Worm (Caenorhabditis elegans): ENCODE measurements around the gene Y54G9A.9.

Gene Y54G9A.9

ce11 chrII:13737751-13738525 is 8.4 kb downstream of the Y54G9A.9 start:
- TF ChIP-seq elt-2 (tag; optimal IDR thresholded peaks at IDR 0.05) (peak; percentile 25), pha-4 (tag; optimal IDR thresholded peaks at IDR 0.05) (no peak), pha-2 (tag; optimal IDR thresholded peaks at IDR 0.05) (no peak), ceh-31 (tag; optimal IDR thresholded peaks at IDR 0.05) (peak; percentile 3), lin-11 (tag; optimal IDR thresholded peaks at IDR 0.05) (no peak), ceh-34 (tag; optimal IDR thresholded peaks at IDR 0.05) (no peak), pag-3 (tag; optimal IDR thresholded peaks at IDR 0.05; ENCODE audit: borderline replicate concordance) (no peak), ama-1 (optimal IDR thresholded peaks at IDR 0.05) (no peak), nfya-1 (tag; optimal IDR thresholded peaks at IDR 0.05) (no peak), ahr-1 (tag; optimal IDR thresholded peaks at IDR 0.05) (no peak), C08G9.2 (tag; optimal IDR thresholded peaks at IDR 0.05) (no peak), zip-5 (tag; optimal IDR thresholded peaks at IDR 0.05) (no peak), ets-4 (tag; optimal IDR thresholded peaks at IDR 0.05) (no peak), ztf-16 (tag; optimal IDR thresholded peaks at IDR 0.05) (no peak), hlh-30 (tag; optimal IDR thresholded peaks at IDR 0.05; ENCODE audit: insufficient read depth) (peak; percentile 74), che-1 (tag; optimal IDR thresholded peaks at IDR 0.05) (no peak), pros-1 (tag; optimal IDR thresholded peaks at IDR 0.05) (no peak), sox-4 (tag; optimal IDR thresholded peaks at IDR 0.05) (no peak), rnt-1 (tag; optimal IDR thresholded peaks at IDR 0.05) (peak; percentile 71), unc-3 (GFP tag; conservative IDR thresholded peaks at IDR 0.05) (no peak), unc-3 (tag; optimal IDR thresholded peaks at IDR 0.05) (no peak)

- TF ChIP-seq nfya-1 (tag; optimal IDR thresholded peaks at IDR 0.05) (peak; percentile 29), pqm-1 (tag; optimal IDR thresholded peaks at IDR 0.05) (no peak), pax-1 (tag; optimal IDR thresholded peaks at IDR 0.05) (peak; percentile 79), C08G9.2 (tag; optimal IDR thresholded peaks at IDR 0.05) (no peak)
Observed at ce11 chrII:13739423-13739822, 9.9 kb downstream of the Y54G9A.9 start.

ce11 chrII:13741449-13741848 is 11.9 kb downstream of the Y54G9A.9 start, which contains the start of gene mig-14:
TSS of gene mig-14 (plus strand) at chrII:13741738.
- TF ChIP-seq nfya-1 (tag; optimal IDR thresholded peaks at IDR 0.05) (peak; percentile 99), syd-9 (tag; optimal IDR thresholded peaks at IDR 0.05) (no peak)

- TF ChIP-seq hlh-30 (tag; optimal IDR thresholded peaks at IDR 0.05; ENCODE audit: insufficient read depth) (no peak), tbx-7 (tag; optimal IDR thresholded peaks at IDR 0.05) (no peak), ttx-3 (tag; optimal IDR thresholded peaks at IDR 0.05) (no peak), sdc-2 (tag; optimal IDR thresholded peaks at IDR 0.05) (no peak), C38D4.7 (GFP tag; optimal IDR thresholded peaks at IDR 0.05) (no peak), dve-1 (tag; optimal IDR thresholded peaks at IDR 0.05) (no peak), hlh-13 (GFP tag; optimal IDR thresholded peaks at IDR 0.05) (no peak)
Observed at ce11 chrII:13750128-13750527, 20.6 kb downstream of the Y54G9A.9 start.

- TF ChIP-seq hlh-6 (tag; optimal IDR thresholded peaks at IDR 0.05), result no peak
- no peak for TF ChIP-seq pax-1 (tag; optimal IDR thresholded peaks at IDR 0.05)
- TF ChIP-seq npax-4 (tag; optimal IDR thresholded peaks at IDR 0.05), result no peak
- no peak for TF ChIP-seq che-1 (tag; optimal IDR thresholded peaks at IDR 0.05)
- no peak for TF ChIP-seq eyg-1 (tag; optimal IDR thresholded peaks at IDR 0.05)
- TF ChIP-seq K02D7.2 (tag; optimal IDR thresholded peaks at IDR 0.05), result no peak
- TF ChIP-seq unc-42 (tag; optimal IDR thresholded peaks at IDR 0.05), result no peak
- no peak for TF ChIP-seq ceh-2 (tag; optimal IDR thresholded peaks at IDR 0.05)
- no peak for TF ChIP-seq hlh-30 (tag; optimal IDR thresholded peaks at IDR 0.05; ENCODE audit: insufficient read depth)
- TF ChIP-seq ceh-22 (tag; optimal IDR thresholded peaks at IDR 0.05), result no peak
- no peak for TF ChIP-seq C08G9.2 (tag; optimal IDR thresholded peaks at IDR 0.05)
- no peak for TF ChIP-seq fkh-6 (tag; optimal IDR thresholded peaks at IDR 0.05)
Observed at ce11 chrII:13751030-13751429, 21.5 kb downstream of the Y54G9A.9 start.

All from whole organism, late embryonic.